Worm (Caenorhabditis elegans) whole organism, L4/young adult: ENCODE measurements around the gene twk-46.
"Not testable (repeated sequence)": the region's sequence is repeated elsewhere in the genome, so short reads cannot be mapped to it uniquely, and the experiment has no call there.

Experiments
- W03F9.2 ChIP-seq: fragments of 150-350 bp; optimal IDR thresholded peaks from 2 replicates; lab custom pipeline; 2014; ENCODE audit warnings: missing biosample characterization, missing genetic modification characterization
- dao-5 ChIP-seq: sonication (generic microtip); optimal IDR thresholded peaks from 2 replicates; lab custom pipeline; 2016; ENCODE audit warnings: missing genotype, missing genetic modification characterization, moderate library complexity, missing compliant biosample characterization
- him-1 ChIP-seq: sonication (generic microtip); optimal IDR thresholded peaks from 2 replicates; lab custom pipeline; 2016; ENCODE audit warnings: missing genotype, missing genetic modification reagents, missing genetic modification characterization, missing compliant biosample characterization

Gene twk-46

ce11 chrV:19059873-19060272 is at the start of gene twk-46:
Gene twk-46, plus strand, starts transcription at chrV:19060173.
- TF ChIP-seq dao-5 (no peak), him-1 (tag; lab: Kevin White, UChicago) (no peak), W03F9.2 (tag; lab: Kevin White, UChicago) (no peak)

ce11 chrV:19010405-19010804 is 49.6 kb upstream of the twk-46 start:
- TF ChIP-seq dao-5 (no peak), W03F9.2 (tag; lab: Kevin White, UChicago) (no peak), him-1 (tag; lab: Kevin White, UChicago) (no peak)

- TF ChIP-seq W03F9.2 (tag; lab: Kevin White, UChicago) = no peak
- no peak for TF ChIP-seq dao-5
- TF ChIP-seq him-1 (tag; lab: Kevin White, UChicago) = no peak
Observed at ce11 chrV:19013215-19013614, 46.8 kb upstream of the twk-46 start.

ce11 chrV:19014273-19014672 is 45.7 kb upstream of the twk-46 start, which contains the start of gene Y39B6A.30:
Gene Y39B6A.30, plus strand, starts transcription at chrV:19014573.
- not testable (repeated sequence) for TF ChIP-seq him-1 (tag; lab: Kevin White, UChicago); dao-5; W03F9.2 (tag; lab: Kevin White, UChicago)

- TF ChIP-seq him-1 (tag; lab: Kevin White, UChicago) (no peak), W03F9.2 (tag; lab: Kevin White, UChicago) (no peak), dao-5 (no peak)
Observed at ce11 chrV:19019239-19019638, 40.7 kb upstream of the twk-46 start.

- TF ChIP-seq dao-5 (no peak), him-1 (tag; lab: Kevin White, UChicago) (no peak), W03F9.2 (tag; lab: Kevin White, UChicago) (no peak)
Observed at ce11 chrV:19024683-19025082, 35.3 kb upstream of the twk-46 start, which contains the start of gene Y39B6A.29. Gene Y39B6A.29, minus strand, starts transcription at chrV:19024783.

- TF ChIP-seq W03F9.2 (tag; lab: Kevin White, UChicago) (no peak), him-1 (tag; lab: Kevin White, UChicago) (no peak), dao-5 (no peak)
Observed at ce11 chrV:19026163-19026562, 33.8 kb upstream of the twk-46 start, which contains the start of gene Y39B6A.25. Gene Y39B6A.25, plus strand, starts transcription at chrV:19026463.

ce11 chrV:19027338-19027737 is 32.6 kb upstream of the twk-46 start:
- no peak for TF ChIP-seq W03F9.2 (tag; lab: Kevin White, UChicago)
- TF ChIP-seq dao-5 = no peak
- no peak for TF ChIP-seq him-1 (tag; lab: Kevin White, UChicago)

- TF ChIP-seq him-1 (tag; lab: Kevin White, UChicago) = no peak
- no peak for TF ChIP-seq W03F9.2 (tag; lab: Kevin White, UChicago)
- TF ChIP-seq dao-5 = no peak
Observed at ce11 chrV:19031456-19031855, 28.5 kb upstream of the twk-46 start, which contains the start of gene Y39B6A.27. Gene Y39B6A.27, plus strand, starts transcription at chrV:19031756.

- TF ChIP-seq him-1 (tag; lab: Kevin White, UChicago) (no peak), dao-5 (no peak), W03F9.2 (tag; lab: Kevin White, UChicago) (no peak)
Observed at ce11 chrV:19036061-19036460, 23.9 kb upstream of the twk-46 start.

ce11 chrV:19037222-19037621 is 22.8 kb upstream of the twk-46 start, which contains the start of gene asp-17:
Gene asp-17, minus strand, starts transcription at chrV:19037322.
- TF ChIP-seq him-1 (tag; lab: Kevin White, UChicago) = no peak
- TF ChIP-seq dao-5 = no peak
- TF ChIP-seq W03F9.2 (tag; lab: Kevin White, UChicago) = no peak

- TF ChIP-seq dao-5 (no peak), him-1 (tag; lab: Kevin White, UChicago) (no peak), W03F9.2 (tag; lab: Kevin White, UChicago) (no peak)
Observed at ce11 chrV:19042256-19042655, 17.7 kb upstream of the twk-46 start, which contains the start of gene asp-16. Gene asp-16, minus strand, starts transcription at chrV:19042605.

- TF ChIP-seq W03F9.2 (tag; lab: Kevin White, UChicago) (no peak), dao-5 (no peak), him-1 (tag; lab: Kevin White, UChicago) (no peak)
Observed at ce11 chrV:19044753-19045152, 15.2 kb upstream of the twk-46 start, which contains the start of gene asp-15. Gene asp-15, minus strand, starts transcription at chrV:19044853.

- no peak for TF ChIP-seq W03F9.2 (tag; lab: Kevin White, UChicago)
- TF ChIP-seq him-1 (tag; lab: Kevin White, UChicago) = no peak
- no peak for TF ChIP-seq dao-5
Observed at ce11 chrV:19047442-19047841, 12.5 kb upstream of the twk-46 start.
